Worm (Caenorhabditis elegans): ENCODE data around the gene B0361.11.

Gene B0361.11

DNA sequence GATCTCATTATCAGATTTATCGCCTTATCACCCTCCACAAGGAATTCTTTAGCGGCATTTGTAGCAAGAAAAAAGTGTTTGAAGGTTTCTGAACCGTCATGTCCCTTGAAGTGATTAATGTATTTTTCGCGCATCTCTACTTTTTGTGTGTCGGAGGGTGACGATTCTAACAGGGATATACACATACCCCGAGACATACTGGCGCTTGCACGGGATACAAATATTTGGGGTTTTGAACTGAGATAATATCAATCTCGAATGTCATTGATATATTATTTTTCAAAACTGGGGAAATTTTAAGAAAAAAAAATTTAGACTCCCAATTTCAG lies 28.2 kb downstream of the B0361.11 start (continued):
- TF ChIP-seq nhr-237 (tag; optimal IDR thresholded peaks at IDR 0.05) (no peak), Y5F2A.4 (GFP tag; optimal IDR thresholded peaks at IDR 0.05) (no peak), mdl-1 (tag; optimal IDR thresholded peaks at IDR 0.05) (no peak), T20F7.1 (GFP tag; optimal IDR thresholded peaks at IDR 0.05) (no peak), lin-39 (tag; optimal IDR thresholded peaks at IDR 0.05) (no peak), daf-12 (tag; optimal IDR thresholded peaks at IDR 0.05) (no peak), unc-39 (tag; optimal IDR thresholded peaks at IDR 0.05) (no peak), saeg-2 (GFP tag; IDR thresholded peaks at IDR 0.05) (no peak), lin-29 (GFP tag; IDR thresholded peaks at IDR 0.05) (no peak), ZK546.5 (tag; optimal IDR thresholded peaks at IDR 0.05) (no peak), pha-4 (GFP tag; IDR thresholded peaks at IDR 0.05) (no peak), pha-4 (tag; optimal IDR thresholded peaks at IDR 0.05) (no peak), unc-62 (GFP tag; optimal IDR thresholded peaks at IDR 0.05 in 1 of 2) (peak in 1 of 2 experiments; percentile 43), unc-62 (tag; optimal IDR thresholded peaks at IDR 0.05) (no peak), ceh-20 (GFP tag; IDR thresholded peaks at IDR 0.05) (no peak), tag-97 (GFP tag; IDR thresholded peaks at IDR 0.05) (no peak), sdz-12 (GFP tag; optimal IDR thresholded peaks at IDR 0.05) (no peak), ceh-44 (GFP tag; IDR thresholded peaks at IDR 0.05) (no peak), F37D6.2 (tag; optimal IDR thresholded peaks at IDR 0.05) (no peak), hlh-30 (tag; optimal IDR thresholded peaks at IDR 0.05; ENCODE audit: insufficient read depth) (peak; percentile 57), F44E2.7 (GFP tag; IDR thresholded peaks at IDR 0.05) (no peak), ceh-62 (tag; optimal IDR thresholded peaks at IDR 0.05) (no peak)

DNA sequence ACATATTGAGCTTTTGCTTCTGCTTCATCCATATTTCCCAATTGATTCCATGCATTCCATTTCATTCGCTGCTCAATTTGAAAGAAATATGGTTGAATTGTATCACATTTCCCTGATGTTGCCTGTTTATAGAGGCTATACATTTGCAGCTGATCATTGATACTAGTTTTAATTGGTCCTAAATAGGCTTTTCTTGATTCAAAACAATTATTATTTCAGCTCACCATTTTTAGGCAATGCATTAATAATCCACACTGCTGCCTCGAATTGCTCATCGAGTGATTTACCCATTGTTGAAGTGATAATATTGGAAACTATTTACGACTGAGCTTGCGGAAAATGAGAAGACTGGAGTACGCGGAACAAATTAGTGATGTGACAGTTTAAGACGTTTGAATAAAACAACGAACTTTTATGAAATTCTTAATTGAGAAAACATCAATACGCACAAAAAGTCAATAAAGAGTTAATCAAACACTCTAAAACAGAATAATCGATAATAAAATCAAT lies 31.3 kb downstream of the B0361.11 start, which contains the start of gene acbp-4:
Gene acbp-4 (minus strand): TSS at position 510 of the 510 bp plus-strand sequence.
- TF ChIP-seq unc-62 (GFP tag; optimal IDR thresholded peaks at IDR 0.05 in 1 of 2) (peak in 1 of 2 experiments; percentile 60), unc-62 (tag; optimal IDR thresholded peaks at IDR 0.05) (no peak), zip-11 (GFP tag; IDR thresholded peaks at IDR 0.05) (no peak), egl-27 (tag; optimal IDR thresholded peaks at IDR 0.05) (no peak), ceh-28 (tag; optimal IDR thresholded peaks at IDR 0.05) (peak; percentile 38)

DNA sequence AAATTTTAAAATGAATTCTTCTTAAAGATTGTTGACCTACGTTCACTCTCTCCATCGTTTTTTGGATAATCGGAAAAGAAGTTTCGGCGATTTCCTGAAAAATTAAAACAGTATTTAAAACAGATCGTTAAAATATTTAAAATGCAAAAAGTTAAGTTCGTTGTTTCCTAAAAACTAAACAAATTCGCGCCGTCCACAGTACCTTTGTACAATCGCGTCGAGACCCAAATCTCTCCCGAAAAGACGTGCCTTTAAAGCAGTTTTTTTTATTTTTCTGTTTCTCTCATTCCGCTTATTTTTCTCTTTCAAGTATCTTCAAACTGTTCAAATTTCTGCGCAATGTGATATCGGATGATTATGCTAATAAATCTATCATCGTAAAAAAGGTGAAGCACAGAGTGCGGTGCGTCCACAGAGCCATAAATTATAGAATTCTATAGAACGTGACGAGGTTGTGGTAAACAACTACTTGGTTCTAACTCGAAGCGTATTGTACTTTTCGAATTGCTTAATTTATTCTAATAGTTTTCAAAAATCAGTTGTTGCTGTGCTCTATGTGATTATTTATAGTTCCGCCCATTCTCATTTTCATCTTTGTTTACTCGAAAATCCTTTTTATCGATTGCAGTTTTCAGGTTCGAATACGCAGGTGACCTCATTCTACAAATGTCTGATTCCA lies 33.4 kb downstream of the B0361.11 start, which contains the start of the genes F56C9.6 and F56C9.3:
Gene F56C9.6 (minus strand): TSS at position 112 of the 679 bp plus-strand sequence.
Gene F56C9.3 (plus strand): TSS at position 629 of the 679 bp plus-strand sequence.
- TF ChIP-seq unc-130 (GFP tag; optimal IDR thresholded peaks at IDR 0.05) (peak; percentile 20), dmd-6 (GFP tag; IDR thresholded peaks at IDR 0.05) (no peak)

DNA sequence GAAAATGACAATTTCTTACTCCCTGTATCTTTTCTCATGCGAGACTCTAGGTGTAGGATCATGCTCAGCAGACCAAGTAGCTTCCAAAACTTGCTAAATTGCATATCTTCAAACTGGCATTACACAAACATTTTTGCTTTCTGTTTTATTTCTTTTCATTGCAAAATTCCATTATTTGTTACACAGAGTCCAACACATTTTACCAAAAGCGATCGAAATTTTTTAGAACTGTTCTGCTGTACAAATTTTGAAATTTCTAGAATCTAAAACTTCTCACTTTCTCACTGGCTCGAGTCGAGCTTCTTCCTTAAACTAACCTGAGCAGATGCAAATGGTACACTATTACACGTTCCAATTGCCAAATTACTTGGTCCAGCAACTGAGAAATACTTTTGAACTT lies 37.1 kb downstream of the B0361.11 start:
- TF ChIP-seq aha-1 (tag), result peak; percentile 93
- TF ChIP-seq nhr-42 (GFP tag; IDR thresholded peaks at IDR 0.05), result no peak
- TF ChIP-seq T26A8.4 (GFP tag; IDR thresholded peaks at IDR 0.05), result no peak

DNA sequence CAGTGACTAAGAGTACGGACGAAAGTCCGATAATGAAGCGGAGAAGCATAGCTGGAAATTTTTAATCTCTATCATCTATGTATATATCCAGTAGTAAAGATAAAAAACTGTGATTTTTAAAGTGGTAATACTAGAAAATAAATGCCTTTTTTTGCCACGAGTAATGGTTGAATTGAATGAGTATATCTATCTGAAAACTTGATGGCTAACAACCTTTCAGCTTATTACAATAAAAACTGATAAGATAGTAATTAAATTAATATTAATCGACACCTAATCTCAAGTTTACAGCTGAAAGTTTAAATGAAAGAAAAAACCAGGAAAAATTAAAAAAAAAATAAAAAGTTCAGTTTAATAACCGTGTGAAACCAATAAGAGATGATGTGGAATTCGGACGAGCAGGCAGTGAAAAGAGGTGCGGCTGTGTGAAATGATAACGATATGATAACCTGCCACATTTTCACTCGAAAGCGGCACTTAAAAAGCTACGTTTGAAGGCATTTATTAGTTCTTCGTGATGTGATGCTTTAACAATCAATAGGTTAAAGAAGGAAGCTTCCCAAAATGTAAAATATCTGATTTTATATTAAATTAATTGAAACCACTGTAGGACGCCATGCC lies 37.6 kb downstream of the B0361.11 start, which contains the start of gene nspg-6:
Gene nspg-6 (minus strand): TSS at position 51 of the 621 bp plus-strand sequence.
- TF ChIP-seq F37D6.2 (tag; optimal IDR thresholded peaks at IDR 0.05) (no peak), saeg-2 (GFP tag; IDR thresholded peaks at IDR 0.05) (no peak), sdz-12 (GFP tag; optimal IDR thresholded peaks at IDR 0.05) (no peak), php-3 (GFP tag; IDR thresholded peaks at IDR 0.05) (peak; percentile 70; the same call in 1 of the 2 replicates), nhr-237 (tag; optimal IDR thresholded peaks at IDR 0.05) (no peak), dmd-6 (GFP tag; IDR thresholded peaks at IDR 0.05) (peak; percentile 66), D1046.2 (GFP tag; IDR thresholded peaks at IDR 0.05) (no peak), pqm-1 (tag; optimal IDR thresholded peaks at IDR 0.05) (peak; percentile 97), gei-8 (GFP tag; optimal IDR thresholded peaks at IDR 0.05) (no peak), ceh-62 (tag; optimal IDR thresholded peaks at IDR 0.05) (no peak), nhr-28 (tag; optimal IDR thresholded peaks at IDR 0.05) (peak; percentile 77), daf-16 (GFP tag; optimal IDR thresholded peaks at IDR 0.05) (no peak), daf-16 (tag; optimal IDR thresholded peaks at IDR 0.05) (peak; percentile 48), hlh-11 (tag; optimal IDR thresholded peaks at IDR 0.05) (peak; percentile 30), dve-1 (tag; optimal IDR thresholded peaks at IDR 0.05; ENCODE audit: insufficient read depth) (peak; percentile 39), Y5F2A.4 (GFP tag; optimal IDR thresholded peaks at IDR 0.05) (no peak), ZK337.2 (GFP tag; IDR thresholded peaks at IDR 0.05) (no peak), nhr-111 (GFP tag; optimal IDR thresholded peaks at IDR 0.05) (no peak), skn-1 (tag; optimal IDR thresholded peaks at IDR 0.05) (no peak)
